In the genomic region with DNA sequence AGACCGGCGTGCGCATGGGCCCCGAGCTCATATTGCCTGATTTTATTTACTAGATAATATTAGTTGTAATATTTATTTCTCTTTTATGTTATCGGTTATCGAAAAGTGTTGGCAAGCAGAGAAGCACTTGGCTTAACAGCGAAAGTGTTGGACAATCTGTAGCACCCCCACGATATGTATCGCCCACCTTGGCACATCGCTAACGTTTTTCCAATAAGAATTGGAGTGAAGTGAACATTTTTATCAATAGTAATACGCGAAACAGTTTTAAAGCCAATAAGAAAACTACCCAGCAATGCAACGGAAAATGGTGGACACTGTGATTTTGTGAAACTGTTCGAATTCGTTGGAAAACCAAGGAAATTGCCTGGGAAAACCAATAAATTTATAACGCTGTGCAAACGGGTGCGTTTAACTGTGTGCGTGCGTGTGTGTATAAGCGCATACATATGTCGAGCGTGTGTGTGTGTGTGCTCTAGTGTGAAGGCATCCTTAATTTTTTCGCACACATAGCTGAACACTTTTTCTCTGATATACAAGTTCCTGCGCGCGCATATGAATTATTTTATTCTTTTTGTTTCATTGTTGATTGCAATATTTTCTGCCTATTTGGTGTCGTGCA, we compare ENCODE assay signal across 1 fruit fly cellular context.
TF ChIP-seq lines count a peak whose summit lies in the region.

A gene (minus strand): TSS at position 112 of the 622 bp plus-strand sequence.
A gene (plus strand): TSS at position 197 of the 622 bp plus-strand sequence.

TF ChIP-seq in whole organism, embryonic, 481 proteins besides CTCF, POLR2A, EP300 and RAD21 (continued from another document):
- TF ChIP-seq Dek (tag; optimal IDR thresholded peaks at IDR 0.05; lab: Kevin White, UChicago) (peak; percentile 26), CG4282 (GFP tag; optimal IDR thresholded peaks at IDR 0.05; lab: Kevin White, UChicago) (peak; percentile 53), trem (tag; optimal IDR thresholded peaks at IDR 0.05; lab: Kevin White, UChicago) (peak; percentile 61), CG2202 (tag; optimal IDR thresholded peaks at IDR 0.05; lab: Kevin White, UChicago) (peak; percentile 5), dm (GFP tag; optimal IDR thresholded peaks at IDR 0.05; lab: Kevin White, UChicago) (peak; percentile 63), dati (GFP tag; IDR thresholded peaks at IDR 0.05; lab: Robert Waterston, UW) (no peak), CG33557 (GFP tag; optimal IDR thresholded peaks at IDR 0.05; lab: Kevin White, UChicago) (peak; percentile 21), CG17568 (GFP tag; optimal IDR thresholded peaks at IDR 0.05; lab: Kevin White, UChicago) (no peak), chif (GFP tag; optimal IDR thresholded peaks at IDR 0.05; lab: Kevin White, UChicago) (peak; percentile 43 to 56)
